Worm (Caenorhabditis elegans) whole organism, L3 larva: ENCODE measurements around the gene sek-3.

Experiments used
- ama-1 ChIP-seq: fragments of 150-350 bp; optimal IDR thresholded peaks from 2 replicates; lab custom pipeline; 2018
- ceh-9 ChIP-seq: sonication (generic microtip); optimal IDR thresholded peaks from 2 replicates; lab custom pipeline; 2018; ENCODE audit warnings: missing biosample characterization, missing genetic modification characterization
- egl-27 ChIP-seq: sonication (generic microtip); optimal IDR thresholded peaks from 4 replicates; lab custom pipeline; 2017; ENCODE audit warnings: missing biosample characterization, missing genetic modification reagents, missing genetic modification characterization
- elt-1 ChIP-seq: fragments of 150-350 bp; optimal IDR thresholded peaks from 2 replicates; lab custom pipeline; 2014; ENCODE audit warnings: missing biosample characterization, missing genetic modification characterization
- elt-3 ChIP-seq, 3 experiments: fragments of 150-350 bp in 1 of 3; sonication (generic microtip) in 2 of 3; optimal IDR thresholded peaks; 2 replicates in 2 of 3; 4 replicates in 1 of 3; lab custom pipeline; 2014 to 2017; ENCODE audit warnings: missing biosample characterization in 3 of 3, missing genetic modification characterization in 3 of 3
- jun-1 ChIP-seq: fragments of 150-350 bp; optimal IDR thresholded peaks from 2 replicates; lab custom pipeline; 2014; ENCODE audit warnings: missing biosample characterization, missing genetic modification reagents, missing genetic modification characterization
- mdl-1 ChIP-seq: fragments of 150-350 bp; optimal IDR thresholded peaks from 2 replicates; lab custom pipeline; 2014; ENCODE audit warnings: missing biosample characterization, missing genetic modification characterization
- nfya-1 ChIP-seq: sonication (generic microtip); optimal IDR thresholded peaks from 2 replicates; lab custom pipeline; 2017; ENCODE audit warnings: missing genetic modification characterization, mild to moderate bottlenecking, missing compliant biosample characterization, antibody characterized with exemption, moderate library complexity; ENCODE audit not compliant: insufficient read depth
- nhr-25 ChIP-seq: sonication (generic microtip); optimal IDR thresholded peaks from 2 replicates; lab custom pipeline; 2017; ENCODE audit warnings: missing biosample characterization, missing genetic modification characterization
- unc-39 ChIP-seq: sonication (generic microtip); optimal IDR thresholded peaks from 4 replicates; lab custom pipeline; 2017; ENCODE audit warnings: missing biosample characterization, missing genetic modification characterization
- unc-62 ChIP-seq: fragments of 150-350 bp; sonication (generic microtip); optimal IDR thresholded peaks from 4 replicates; lab custom pipeline; 2014; ENCODE audit warnings: missing biosample characterization, missing genetic modification reagents, missing genetic modification characterization

DNA sequence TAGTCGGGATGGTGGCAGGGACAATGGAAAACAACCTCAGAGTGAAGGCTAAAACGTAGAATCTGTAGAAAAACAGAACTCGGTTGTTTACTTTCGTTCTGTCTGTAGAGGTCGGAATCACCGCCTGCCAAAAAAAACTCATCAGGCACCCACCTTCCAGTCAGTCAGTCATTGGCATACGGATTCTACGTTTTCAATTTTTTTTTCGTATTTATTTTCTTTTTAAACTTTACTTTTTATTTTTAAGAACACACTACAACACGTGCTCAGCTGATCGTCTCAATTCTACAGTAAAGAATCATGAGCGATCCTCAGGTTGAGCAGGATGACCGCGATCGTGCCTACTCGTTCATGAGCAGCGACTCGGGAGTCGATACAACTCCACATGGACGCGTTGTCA is 41.2 kb upstream of the sek-3 start, which contains the start of gene lfi-1:
- TF ChIP-seq ama-1 (lab: Kevin White, UChicago) (no peak), nfya-1 (tag; lab: Kevin White, UChicago) (no peak), elt-1 (tag; lab: Kevin White, UChicago) (no peak), mdl-1 (tag; lab: Kevin White, UChicago) (no peak), unc-39 (tag; lab: Kevin White, UChicago) (no peak), egl-27 (no peak), unc-62 (no peak), jun-1 (tag; lab: Kevin White, UChicago) (no peak), ceh-9 (tag; lab: Kevin White, UChicago) (no peak), elt-3 (tag; optimal IDR thresholded peaks at IDR 0.05; lab: Kevin White, UChicago) (no peak), nhr-25 (tag; lab: Kevin White, UChicago) (no peak)
